Worm (Caenorhabditis elegans): ENCODE results near the gene cutl-24.

The cutl-24 gene

ce11 chrIV:192046-192445 is 27.2 kb downstream of the cutl-24 start, which contains the start of gene Y38C1AA.12 (continued):
- TF ChIP-seq zfp-3 (GFP tag; conservative IDR thresholded peaks at IDR 0.05) (peak; percentile 67; the same call in 1 of the 2 replicates), unc-62 (GFP tag; optimal IDR thresholded peaks at IDR 0.05 in 1 of 2) (no peak), unc-62 (tag; optimal IDR thresholded peaks at IDR 0.05) (no peak), nhr-48 (tag; optimal IDR thresholded peaks at IDR 0.05) (no peak), ztf-7 (tag; optimal IDR thresholded peaks at IDR 0.05) (peak; percentile 23), nhr-41 (GFP tag; IDR thresholded peaks at IDR 0.05) (no peak), nhr-10 (tag; optimal IDR thresholded peaks at IDR 0.05) (no peak), F26F4.8 (GFP tag; conservative IDR thresholded peaks at IDR 0.05) (no peak), ceh-32 (tag; optimal IDR thresholded peaks at IDR 0.05; ENCODE audit: poor library complexity) (no peak), ama-1 (optimal IDR thresholded peaks at IDR 0.05) (peak; percentile 16), daf-12 (tag; optimal IDR thresholded peaks at IDR 0.05) (no peak), rbr-2 (tag; optimal IDR thresholded peaks at IDR 0.05) (peak; percentile 70), lin-39 (tag; optimal IDR thresholded peaks at IDR 0.05) (no peak), mep-1 (tag; optimal IDR thresholded peaks at IDR 0.05) (peak; percentile 66), dmd-9 (GFP tag; IDR thresholded peaks at IDR 0.05) (peak; percentile 91), mdt-29 (GFP tag; IDR thresholded peaks at IDR 0.05) (no peak), unc-130 (GFP tag; optimal IDR thresholded peaks at IDR 0.05) (peak; percentile 90)

DNA sequence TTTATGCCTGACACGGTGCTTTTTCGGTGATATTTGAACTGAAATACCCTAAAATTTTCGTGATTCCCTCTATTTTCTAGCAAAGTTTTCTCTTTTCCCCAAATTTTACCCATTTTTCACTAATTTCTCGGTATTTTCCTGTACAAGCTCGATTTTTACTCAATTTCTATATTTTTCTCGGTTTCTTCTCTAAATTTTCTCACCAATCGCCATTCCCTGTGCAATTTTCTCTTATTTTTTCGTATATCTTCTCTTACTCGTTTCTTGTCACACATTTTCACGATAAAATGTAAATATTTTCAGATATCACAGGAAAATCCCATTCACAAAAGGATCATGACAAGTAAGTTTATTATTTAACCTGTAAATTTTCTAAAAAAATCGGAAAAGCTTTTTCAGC is 29.6 kb downstream of the cutl-24 start, which contains the start of gene csn-3:
csn-3 (plus strand) TSS at position 301 of the 400 bp plus-strand sequence.
- no peak for TF ChIP-seq lin-15B (tag; optimal IDR thresholded peaks at IDR 0.05)
- no peak for TF ChIP-seq lin-39 (tag; optimal IDR thresholded peaks at IDR 0.05)
- TF ChIP-seq unc-39 (tag; optimal IDR thresholded peaks at IDR 0.05), result no peak
- TF ChIP-seq zip-11 (GFP tag; IDR thresholded peaks at IDR 0.05), result no peak
- TF ChIP-seq snpc-4 (tag; optimal IDR thresholded peaks at IDR 0.05), result no peak

- TF ChIP-seq daf-16 (GFP tag; optimal IDR thresholded peaks at IDR 0.05), result no peak
- no peak for TF ChIP-seq daf-16 (tag; optimal IDR thresholded peaks at IDR 0.05)
- peak; percentile 52 for TF ChIP-seq aha-1 (tag)
Measured at ce11 chrIV:202921-203652, 38.2 kb downstream of the cutl-24 start, which contains the start of gene gfrp-1. Gene gfrp-1 (plus strand): TSS chrIV:203602.

DNA sequence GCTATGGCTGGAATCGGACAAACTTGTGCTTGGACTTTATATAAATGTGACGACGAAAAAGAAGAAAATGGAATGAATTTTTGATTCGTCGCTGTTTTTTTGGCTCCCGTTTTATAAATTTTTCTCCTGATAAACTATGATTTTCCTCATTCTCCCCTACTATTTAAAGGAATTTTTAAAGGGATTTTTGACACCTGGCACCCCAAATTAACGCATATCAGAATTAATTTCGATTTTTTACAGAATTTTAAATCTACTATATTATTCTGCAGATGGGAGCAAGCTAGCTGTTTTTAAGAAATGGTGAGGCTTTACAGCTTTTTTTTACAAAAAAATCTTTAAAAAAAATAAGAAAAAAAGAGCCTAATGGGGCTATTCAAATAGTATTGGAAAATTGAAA is 40.1 kb downstream of the cutl-24 start, which contains the start of gene coa-1:
coa-1 (plus strand) TSS at position 301 of the 400 bp plus-strand sequence.
- no peak for TF ChIP-seq daf-16 (GFP tag; optimal IDR thresholded peaks at IDR 0.05)
- no peak for TF ChIP-seq daf-16 (tag; optimal IDR thresholded peaks at IDR 0.05)
- no peak for TF ChIP-seq dve-1 (tag; optimal IDR thresholded peaks at IDR 0.05; ENCODE audit: insufficient read depth)
- TF ChIP-seq hlh-11 (tag; optimal IDR thresholded peaks at IDR 0.05), result no peak
- no peak for TF ChIP-seq F37D6.2 (tag; optimal IDR thresholded peaks at IDR 0.05)
- no peak for TF ChIP-seq vab-7 (GFP tag; IDR thresholded peaks at IDR 0.05)
- TF ChIP-seq nhr-41 (GFP tag; IDR thresholded peaks at IDR 0.05), result no peak
- no peak for TF ChIP-seq fos-1 (tag; optimal IDR thresholded peaks at IDR 0.05)
- TF ChIP-seq zfp-2 (tag; optimal IDR thresholded peaks at IDR 0.05), result no peak
- no peak for TF ChIP-seq mxl-2 (GFP tag; conservative IDR thresholded peaks at IDR 0.05)
- TF ChIP-seq nhr-28 (tag; optimal IDR thresholded peaks at IDR 0.05), result no peak
- no peak for TF ChIP-seq rbr-2 (tag; optimal IDR thresholded peaks at IDR 0.05)
- TF ChIP-seq snpc-1.2 (GFP tag; IDR thresholded peaks at IDR 0.05), result no peak
- no peak for TF ChIP-seq attf-4 (tag; optimal IDR thresholded peaks at IDR 0.05)
- TF ChIP-seq ceh-62 (tag; optimal IDR thresholded peaks at IDR 0.05), result no peak
- no peak for TF ChIP-seq zag-1 (tag; optimal IDR thresholded peaks at IDR 0.05)
- TF ChIP-seq spr-3 (GFP tag; optimal IDR thresholded peaks at IDR 0.05), result no peak
- TF ChIP-seq pqm-1 (tag; optimal IDR thresholded peaks at IDR 0.05), result no peak
- TF ChIP-seq ceh-44 (GFP tag; IDR thresholded peaks at IDR 0.05), result no peak
- no peak for TF ChIP-seq lin-29 (GFP tag; IDR thresholded peaks at IDR 0.05)
- no peak for TF ChIP-seq nhr-77 (tag; optimal IDR thresholded peaks at IDR 0.05)
